Worm (Caenorhabditis elegans): ENCODE measurements around the gene rfip-1.
A peak's percentile ranks its signal among the peaks of the same experiment; 100 is the strongest.

rfip-1 gene

ce11 chrII:5933962-5934422, 49.6 kb downstream of the rfip-1 start:
- peak; percentile 26 for TF ChIP-seq sma-9 (GFP tag; optimal IDR thresholded peaks at IDR 0.05)
- no peak for TF ChIP-seq sma-9 (tag; optimal IDR thresholded peaks at IDR 0.05)
- peak; percentile 34 for TF ChIP-seq fos-1 (tag; optimal IDR thresholded peaks at IDR 0.05)
- no peak for TF ChIP-seq egl-27 (tag; optimal IDR thresholded peaks at IDR 0.05)
- TF ChIP-seq lin-11 (tag; optimal IDR thresholded peaks at IDR 0.05): no peak
- peak; percentile 62 for TF ChIP-seq nhr-129 (tag; optimal IDR thresholded peaks at IDR 0.05)
- TF ChIP-seq ztf-4 (tag; optimal IDR thresholded peaks at IDR 0.05): no peak
- no peak for TF ChIP-seq crh-2 (tag; optimal IDR thresholded peaks at IDR 0.05)
- no peak for TF ChIP-seq skn-1 (tag; optimal IDR thresholded peaks at IDR 0.05)
- TF ChIP-seq aly-2 (tag; optimal IDR thresholded peaks at IDR 0.05): no peak
- no peak for TF ChIP-seq ceh-82 (tag; optimal IDR thresholded peaks at IDR 0.05)
- TF ChIP-seq gmeb-1 (tag; optimal IDR thresholded peaks at IDR 0.05): peak; percentile 8
- TF ChIP-seq sma-3 (GFP tag; optimal IDR thresholded peaks at IDR 0.05): peak; percentile 42
- no peak for TF ChIP-seq ZK546.5 (tag; optimal IDR thresholded peaks at IDR 0.05)
- TF ChIP-seq nhr-21 (tag; optimal IDR thresholded peaks at IDR 0.05): peak; percentile 34
- no peak for TF ChIP-seq snpc-4 (tag; optimal IDR thresholded peaks at IDR 0.05)

- TF ChIP-seq sma-3 (GFP tag; optimal IDR thresholded peaks at IDR 0.05): peak; percentile 20
- TF ChIP-seq dmd-4 (tag; optimal IDR thresholded peaks at IDR 0.05): no peak
- no peak for TF ChIP-seq egl-27 (tag; optimal IDR thresholded peaks at IDR 0.05)
- peak; percentile 48 for TF ChIP-seq gmeb-1 (tag; optimal IDR thresholded peaks at IDR 0.05)
- TF ChIP-seq zag-1 (tag; optimal IDR thresholded peaks at IDR 0.05): no peak
- peak; percentile 69 for TF ChIP-seq fos-1 (tag; optimal IDR thresholded peaks at IDR 0.05)
- TF ChIP-seq crh-2 (tag; optimal IDR thresholded peaks at IDR 0.05): peak; percentile 97
- no peak for TF ChIP-seq lin-11 (tag; optimal IDR thresholded peaks at IDR 0.05)
- TF ChIP-seq mab-5 (tag; optimal IDR thresholded peaks at IDR 0.05): no peak
- peak; percentile 61 for TF ChIP-seq sma-9 (GFP tag; optimal IDR thresholded peaks at IDR 0.05)
- no peak for TF ChIP-seq sma-9 (tag; optimal IDR thresholded peaks at IDR 0.05)
Measured at ce11 chrII:5936009-5936408, 51.7 kb downstream of the rfip-1 start.

ce11 chrII:5940815-5941214, 56.5 kb downstream of the rfip-1 start, which contains the start of gene F28B12.6:
Gene F28B12.6 (plus strand): TSS chrII:5940863.
- TF ChIP-seq unc-62 (GFP tag; optimal IDR thresholded peaks at IDR 0.05) (no peak), nhr-21 (tag; optimal IDR thresholded peaks at IDR 0.05) (no peak), sma-3 (GFP tag; optimal IDR thresholded peaks at IDR 0.05) (peak; percentile 10)
